Worm (Caenorhabditis elegans) whole organism, L1 larva: ENCODE results near the gene fbxa-118.

ENCODE experiments used
- aly-2 ChIP-seq: fragments of 150-350 bp; optimal IDR thresholded peaks from 2 replicates; lab custom pipeline; 2014; ENCODE audit warnings: missing biosample characterization, missing genetic modification characterization
- blmp-1 ChIP-seq: fragments of 150-350 bp; optimal IDR thresholded peaks from 2 replicates; lab custom pipeline; 2014; ENCODE audit warnings: missing biosample characterization, missing genetic modification characterization
- fos-1 ChIP-seq: fragments of 150-350 bp; optimal IDR thresholded peaks from 2 replicates; lab custom pipeline; 2014; ENCODE audit warnings: missing biosample characterization, missing genetic modification characterization
- lir-3 ChIP-seq: sonication (generic microtip); optimal IDR thresholded peaks from 2 replicates; lab custom pipeline; 2016; ENCODE audit warnings: mild to moderate bottlenecking, missing genetic modification characterization, moderate library complexity, missing compliant biosample characterization; ENCODE audit not compliant: poor library complexity
- tbx-2 ChIP-seq: sonication (generic microtip); optimal IDR thresholded peaks from 2 replicates; lab custom pipeline; 2016; ENCODE audit warnings: missing genetic modification characterization, missing compliant biosample characterization
- unc-62 ChIP-seq: fragments of 150-350 bp; optimal IDR thresholded peaks from 2 replicates; lab custom pipeline; 2014; ENCODE audit warnings: missing biosample characterization, missing genetic modification reagents, missing genetic modification characterization

ce11 chrV:19822093-19822492 lies 45.0 kb upstream of the fbxa-118 start, which contains the start of gene Y116F11B.17:
- no peak for TF ChIP-seq blmp-1 (tag; lab: Kevin White, UChicago)
- no peak for TF ChIP-seq fos-1 (tag; lab: Kevin White, UChicago)
- TF ChIP-seq aly-2: no peak
- no peak for TF ChIP-seq lir-3 (tag; lab: Kevin White, UChicago)
- TF ChIP-seq unc-62 (GFP tag; lab: Kevin White, UChicago): no peak
- TF ChIP-seq tbx-2 (tag; lab: Kevin White, UChicago): no peak
